Worm (Caenorhabditis elegans): Measurements from ENCODE around the gene mel-11.

Gene mel-11

DNA sequence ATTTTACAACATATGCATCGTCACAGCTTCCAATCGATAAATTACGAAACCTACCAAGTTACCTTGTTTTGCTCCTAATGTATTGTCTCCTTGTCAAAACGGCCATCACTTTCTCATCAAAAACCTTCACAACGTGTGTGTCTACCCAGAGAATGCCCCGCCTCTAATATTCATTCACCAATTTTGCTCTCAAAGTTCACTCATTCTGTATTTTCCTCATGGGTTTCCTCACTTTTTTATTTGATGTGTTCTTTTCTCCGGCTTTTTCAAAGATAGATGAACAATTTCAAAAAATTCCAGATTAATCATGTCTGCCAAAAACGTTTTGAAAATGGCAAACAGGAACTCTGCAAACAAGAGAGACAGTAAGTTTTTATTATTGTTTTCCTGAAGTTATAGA lies 26.9 kb downstream of the mel-11 start, which contains the start of gene C06C3.7:
Gene C06C3.7 (plus strand): TSS at position 301 of the 400 bp plus-strand sequence.
- no peak for TF ChIP-seq nhr-76 (tag; optimal IDR thresholded peaks at IDR 0.05)
- no peak for TF ChIP-seq flh-1 (GFP tag; optimal IDR thresholded peaks at IDR 0.05)
- TF ChIP-seq drap-1 (GFP tag; optimal IDR thresholded peaks at IDR 0.05), result no peak
- TF ChIP-seq zip-8 (tag; optimal IDR thresholded peaks at IDR 0.05), result no peak
- TF ChIP-seq ztf-11 (tag; optimal IDR thresholded peaks at IDR 0.05), result no peak
- TF ChIP-seq lin-32 (GFP tag; optimal IDR thresholded peaks at IDR 0.05), result no peak
- TF ChIP-seq hlh-1 (tag; optimal IDR thresholded peaks at IDR 0.05), result no peak
- TF ChIP-seq sptf-1 (tag; optimal IDR thresholded peaks at IDR 0.05), result no peak
- no peak for TF ChIP-seq nhr-237 (tag; optimal IDR thresholded peaks at IDR 0.05)
- no peak for TF ChIP-seq unc-120 (tag; optimal IDR thresholded peaks at IDR 0.05; ENCODE audit: poor library complexity, severe bottlenecking)
- no peak for TF ChIP-seq mls-2 (tag; optimal IDR thresholded peaks at IDR 0.05)
- no peak for TF ChIP-seq nhr-28 (tag; optimal IDR thresholded peaks at IDR 0.05)
- no peak for TF ChIP-seq unc-62 (GFP tag; optimal IDR thresholded peaks at IDR 0.05)
- TF ChIP-seq mab-5 (tag; optimal IDR thresholded peaks at IDR 0.05), result no peak
- TF ChIP-seq lsy-2 (tag; optimal IDR thresholded peaks at IDR 0.05), result no peak
- TF ChIP-seq cnd-1 (tag; optimal IDR thresholded peaks at IDR 0.05), result no peak
- no peak for TF ChIP-seq ham-2 (GFP tag; optimal IDR thresholded peaks at IDR 0.05)
- no peak for TF ChIP-seq mep-1 (tag; optimal IDR thresholded peaks at IDR 0.05)
- no peak for TF ChIP-seq elt-3 (tag; optimal IDR thresholded peaks at IDR 0.05)

DNA sequence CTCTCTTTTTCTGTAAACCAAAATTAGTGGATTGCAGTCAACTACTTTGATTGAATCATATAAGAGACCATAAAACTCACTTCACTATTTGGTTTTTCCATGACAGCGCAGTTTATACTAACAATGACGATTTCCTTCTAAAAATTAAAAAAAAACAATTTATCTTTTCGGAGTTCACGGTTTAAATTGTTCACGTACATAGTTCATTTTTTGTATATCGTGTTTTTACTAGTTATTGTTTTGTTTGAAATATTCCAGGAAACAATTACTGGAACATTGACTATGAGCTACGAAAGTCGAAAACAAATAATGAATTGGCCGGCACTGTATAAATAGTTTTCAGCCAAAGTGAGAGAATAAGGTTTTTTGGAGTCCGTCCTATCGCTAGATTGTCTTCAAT lies 34.4 kb downstream of the mel-11 start, which contains the start of gene lido-17:
Gene lido-17 (minus strand): TSS at position 101 of the 400 bp plus-strand sequence.
- no peak for TF ChIP-seq ceh-39 (tag; optimal IDR thresholded peaks at IDR 0.05)
- TF ChIP-seq nhr-2 (tag; optimal IDR thresholded peaks at IDR 0.05), result no peak
- no peak for TF ChIP-seq lin-32 (GFP tag; optimal IDR thresholded peaks at IDR 0.05)
- no peak for TF ChIP-seq mab-5 (tag; optimal IDR thresholded peaks at IDR 0.05)
- TF ChIP-seq lin-13 (tag; optimal IDR thresholded peaks at IDR 0.05), result no peak
- TF ChIP-seq lsy-2 (tag; optimal IDR thresholded peaks at IDR 0.05), result no peak
- TF ChIP-seq nhr-76 (tag; optimal IDR thresholded peaks at IDR 0.05), result no peak
- no peak for TF ChIP-seq ceh-83 (GFP tag; optimal IDR thresholded peaks at IDR 0.05)
- no peak for TF ChIP-seq elt-1 (tag; optimal IDR thresholded peaks at IDR 0.05; ENCODE audit: borderline replicate concordance, insufficient read depth)
- TF ChIP-seq blmp-1 (tag; optimal IDR thresholded peaks at IDR 0.05), result no peak
- no peak for TF ChIP-seq ham-2 (GFP tag; optimal IDR thresholded peaks at IDR 0.05)
- no peak for TF ChIP-seq zip-8 (tag; optimal IDR thresholded peaks at IDR 0.05)
- TF ChIP-seq mep-1 (tag; optimal IDR thresholded peaks at IDR 0.05), result no peak
- TF ChIP-seq M03D4.4 (tag; optimal IDR thresholded peaks at IDR 0.05), result no peak
- no peak for TF ChIP-seq nhr-28 (tag; optimal IDR thresholded peaks at IDR 0.05)
- TF ChIP-seq snpc-4 (tag; optimal IDR thresholded peaks at IDR 0.05), result no peak
- TF ChIP-seq pha-4 (tag; optimal IDR thresholded peaks at IDR 0.05), result no peak
- no peak for TF ChIP-seq unc-39 (tag; optimal IDR thresholded peaks at IDR 0.05)

DNA sequence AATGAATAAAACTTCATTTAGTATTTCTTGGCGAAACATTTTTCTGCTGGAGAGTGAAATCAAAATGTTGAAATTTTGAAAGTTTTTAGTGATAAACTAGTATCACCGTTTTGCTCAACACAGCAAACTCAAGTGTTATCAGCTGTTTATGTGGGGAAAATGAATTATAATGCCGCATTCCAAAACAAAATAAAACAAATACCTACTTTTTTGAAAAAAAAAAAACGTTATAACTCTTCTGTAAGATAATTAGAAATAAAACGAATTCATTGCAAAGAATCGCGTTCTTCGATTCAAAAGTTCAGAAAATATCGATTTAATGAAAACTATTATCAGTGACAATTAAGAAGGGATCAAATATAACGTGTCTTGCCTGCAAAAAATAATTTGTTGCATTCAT lies 39.2 kb downstream of the mel-11 start, which contains the start of gene Y51B9A.9:
Gene Y51B9A.9 (minus strand): TSS at position 101 of the 400 bp plus-strand sequence.
- TF ChIP-seq unc-120 (tag; optimal IDR thresholded peaks at IDR 0.05; ENCODE audit: poor library complexity, severe bottlenecking), result no peak
- TF ChIP-seq cnd-1 (tag; optimal IDR thresholded peaks at IDR 0.05), result no peak
- TF ChIP-seq lsy-2 (tag; optimal IDR thresholded peaks at IDR 0.05), result no peak
- TF ChIP-seq ceh-39 (tag; optimal IDR thresholded peaks at IDR 0.05), result no peak
- TF ChIP-seq nhr-76 (tag; optimal IDR thresholded peaks at IDR 0.05), result no peak
- no peak for TF ChIP-seq ham-2 (GFP tag; optimal IDR thresholded peaks at IDR 0.05)
- TF ChIP-seq lin-13 (tag; optimal IDR thresholded peaks at IDR 0.05), result no peak

DNA sequence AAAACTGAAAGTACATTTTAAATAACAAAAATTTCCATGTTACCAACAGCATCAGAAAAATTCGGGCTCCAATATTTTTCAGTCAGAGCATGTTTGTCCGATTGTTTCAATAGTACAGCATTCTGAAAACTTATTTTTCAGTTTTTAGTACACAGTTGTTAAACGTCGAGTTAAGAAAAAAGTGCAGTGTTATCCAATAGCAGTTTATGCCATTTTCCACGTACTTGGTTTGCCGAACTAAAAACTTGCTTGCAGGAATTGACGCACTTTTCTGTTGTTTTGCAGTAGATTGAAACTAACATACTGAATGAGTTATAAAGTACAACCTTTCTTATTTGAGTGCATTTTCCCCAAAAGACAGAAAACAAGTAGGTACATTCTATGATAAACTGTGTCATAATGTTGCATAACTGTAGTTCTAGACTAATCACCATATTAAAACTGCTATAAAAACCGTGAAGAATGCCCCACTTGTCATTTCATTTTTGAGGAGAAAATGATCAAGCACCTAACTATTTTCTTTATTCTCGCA lies 40.1 kb downstream of the mel-11 start, which contains the start of the genes Y51B9A.14 and Y51B9A.8:
Gene Y51B9A.14 (minus strand): TSS at position 101 of the 532 bp plus-strand sequence.
Gene Y51B9A.8 (plus strand): TSS at position 482 of the 532 bp plus-strand sequence.
- TF ChIP-seq lin-32 (GFP tag; optimal IDR thresholded peaks at IDR 0.05) (no peak), elt-3 (tag; optimal IDR thresholded peaks at IDR 0.05) (no peak)

DNA sequence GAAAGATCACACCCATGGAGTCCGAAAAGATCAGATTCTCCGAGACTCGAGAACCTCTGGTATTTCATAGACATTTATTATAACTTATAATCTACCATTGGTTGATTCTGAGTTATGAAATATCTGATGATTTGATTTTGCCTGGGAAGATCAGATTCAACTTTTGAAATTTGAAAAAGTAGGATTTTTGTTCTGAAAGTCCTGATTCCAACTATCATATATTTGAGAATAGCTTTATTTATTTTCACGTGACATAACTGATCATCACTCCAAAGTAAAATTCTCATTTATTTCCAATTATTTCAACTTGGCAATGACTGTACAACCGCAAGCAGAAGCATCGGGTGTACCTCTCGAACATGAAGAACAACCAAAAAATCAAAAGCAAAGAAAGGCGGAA lies 41.4 kb downstream of the mel-11 start, which contains the start of gene Y51B9A.7:
Gene Y51B9A.7 (plus strand): TSS at position 301 of the 400 bp plus-strand sequence.
- TF ChIP-seq sptf-1 (tag; optimal IDR thresholded peaks at IDR 0.05) (no peak), sem-2 (GFP tag; optimal IDR thresholded peaks at IDR 0.05) (no peak), mep-1 (tag; optimal IDR thresholded peaks at IDR 0.05) (no peak), nhr-28 (tag; optimal IDR thresholded peaks at IDR 0.05) (no peak), hlh-1 (tag; optimal IDR thresholded peaks at IDR 0.05) (no peak), unc-62 (GFP tag; optimal IDR thresholded peaks at IDR 0.05) (no peak), drap-1 (GFP tag; optimal IDR thresholded peaks at IDR 0.05) (no peak), lin-32 (GFP tag; optimal IDR thresholded peaks at IDR 0.05) (no peak), ceh-43 (GFP tag; optimal IDR thresholded peaks at IDR 0.05) (no peak), unc-120 (tag; optimal IDR thresholded peaks at IDR 0.05; ENCODE audit: poor library complexity, severe bottlenecking) (no peak), ham-2 (GFP tag; optimal IDR thresholded peaks at IDR 0.05) (no peak), ceh-83 (GFP tag; optimal IDR thresholded peaks at IDR 0.05) (no peak), nhr-76 (tag; optimal IDR thresholded peaks at IDR 0.05) (no peak), ces-1 (GFP tag; optimal IDR thresholded peaks at IDR 0.05) (no peak), mls-2 (tag; optimal IDR thresholded peaks at IDR 0.05) (no peak), cnd-1 (tag; optimal IDR thresholded peaks at IDR 0.05) (no peak), zip-8 (tag; optimal IDR thresholded peaks at IDR 0.05) (no peak)

Measured in whole organism, mixed stage, embryonic.